Fruit fly (Drosophila melanogaster): Measurements from ENCODE around the gene CG14298.
A peak's percentile ranks its signal among the peaks of the same experiment; 100 is the strongest.

CG14298 gene

DNA sequence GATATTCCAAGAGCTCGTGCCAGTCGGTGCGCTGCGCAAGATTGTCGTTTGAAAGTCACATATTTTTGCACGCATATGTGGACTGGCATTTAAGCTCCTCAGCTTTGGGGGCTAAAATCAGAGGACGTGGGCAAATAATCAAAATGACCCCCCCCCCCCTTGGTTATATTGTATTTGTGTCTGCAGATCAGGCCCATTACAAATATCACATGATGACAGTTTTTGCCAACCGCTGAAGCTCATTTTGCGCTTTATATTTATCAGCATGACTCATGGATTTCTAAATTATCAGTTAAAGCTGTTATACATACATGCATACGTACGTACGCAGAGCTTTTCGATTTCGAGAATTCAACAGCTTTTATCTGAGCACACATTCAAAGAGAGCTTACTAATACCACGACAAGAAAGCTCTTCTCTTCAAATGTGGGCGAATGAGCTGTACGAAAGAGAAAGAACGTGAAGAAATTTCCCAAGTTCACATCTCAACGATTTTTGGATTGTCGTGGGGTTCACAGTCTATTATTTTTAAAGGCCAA is 41.5 kb downstream of the CG14298 start (continued):
- TF ChIP-seq ab (GFP tag; optimal IDR thresholded peaks at IDR 0.05) (no peak), unpg (GFP tag; optimal IDR thresholded peaks at IDR 0.05) (no peak), pum (GFP tag; optimal IDR thresholded peaks at IDR 0.05) (no peak), CG31365 (tag; optimal IDR thresholded peaks at IDR 0.05) (no peak), Taf1 (GFP tag; IDR thresholded peaks at IDR 0.05) (no peak), Tbp (GFP tag; optimal IDR thresholded peaks at IDR 0.05) (no peak), Drgx (GFP tag; IDR thresholded peaks at IDR 0.05) (no peak), Bteb2 (GFP tag; optimal IDR thresholded peaks at IDR 0.05) (no peak), cwo (GFP tag; optimal IDR thresholded peaks at IDR 0.05) (peak; percentile 96), CG10209 (GFP tag; optimal IDR thresholded peaks at IDR 0.05) (no peak), phol (tag; optimal IDR thresholded peaks at IDR 0.05) (no peak), H2.0 (GFP tag; IDR thresholded peaks at IDR 0.05) (no peak), Blimp-1 (GFP tag; optimal IDR thresholded peaks at IDR 0.05) (no peak), gcm2 (GFP tag; optimal IDR thresholded peaks at IDR 0.05) (no peak), CG8478 (optimal IDR thresholded peaks at IDR 0.05) (no peak), CG10274 (GFP tag; optimal IDR thresholded peaks at IDR 0.05) (no peak), sqz (GFP tag; optimal IDR thresholded peaks at IDR 0.05) (no peak), emc (GFP tag; optimal IDR thresholded peaks at IDR 0.05) (no peak), CG13775 (GFP tag; optimal IDR thresholded peaks at IDR 0.05) (no peak), Gug (GFP tag; IDR thresholded peaks at IDR 0.05) (no peak), Dref (GFP tag; IDR thresholded peaks at IDR 0.05) (no peak), CG2712 (tag; optimal IDR thresholded peaks at IDR 0.05) (no peak), BtbVII (GFP tag; optimal IDR thresholded peaks at IDR 0.05) (peak; percentile 27), CG3838 (GFP tag; optimal IDR thresholded peaks at IDR 0.05) (no peak), Adf1 (GFP tag; IDR thresholded peaks at IDR 0.05) (peak; percentile 17; the same call in 1 of the 2 replicates), tll (GFP tag; optimal IDR thresholded peaks at IDR 0.05) (no peak), CG17328 (GFP tag; IDR thresholded peaks at IDR 0.05) (no peak), dysf (GFP tag; IDR thresholded peaks at IDR 0.05) (no peak), HHEX (GFP tag; optimal IDR thresholded peaks at IDR 0.05) (peak; percentile 32), CG11456 (GFP tag; IDR thresholded peaks at IDR 0.05) (no peak), CG17568 (GFP tag; optimal IDR thresholded peaks at IDR 0.05) (peak; percentile 1), CG34376 (GFP tag; optimal IDR thresholded peaks at IDR 0.05) (peak; percentile 93), Hand (GFP tag; optimal IDR thresholded peaks at IDR 0.05) (no peak), sc (optimal IDR thresholded peaks at IDR 0.05) (no peak), sc (GFP tag; optimal IDR thresholded peaks at IDR 0.05) (no peak), CG10431 (GFP tag; optimal IDR thresholded peaks at IDR 0.05) (no peak), Bgb (GFP tag; IDR thresholded peaks at IDR 0.05; ENCODE audit: partially characterized antibody) (0 out of 2 replicates have a peak, but pooled peaks have one; percentile 7), CG5245 (GFP tag; optimal IDR thresholded peaks at IDR 0.05) (no peak), CG10366 (GFP tag; IDR thresholded peaks at IDR 0.05) (no peak), al (GFP tag; IDR thresholded peaks at IDR 0.05) (no peak), CG4360 (GFP tag; IDR thresholded peaks at IDR 0.05) (no peak), Abd-B (GFP tag; optimal IDR thresholded peaks at IDR 0.05) (no peak)
